Worm (Caenorhabditis elegans) whole organism, L1 larva: ENCODE results near the gene C47E12.11.

Source experiments
- F16B12.6 ChIP-seq: fragments of 150-350 bp; optimal IDR thresholded peaks from 2 replicates; lab custom pipeline; 2014; ENCODE audit warnings: missing biosample characterization, missing genetic modification characterization
- aly-2 ChIP-seq: fragments of 150-350 bp; optimal IDR thresholded peaks from 2 replicates; lab custom pipeline; 2014; ENCODE audit warnings: missing biosample characterization, missing genetic modification characterization
- blmp-1 ChIP-seq: fragments of 150-350 bp; optimal IDR thresholded peaks from 2 replicates; lab custom pipeline; 2014; ENCODE audit warnings: missing biosample characterization, missing genetic modification characterization
- ceh-82 ChIP-seq, 3 experiments: fragments of 150-350 bp in 1 of 3; sonication (generic microtip) in 2 of 3; optimal IDR thresholded peaks; 2 replicates each; lab custom pipeline; 2014 to 2017; ENCODE audit warnings: missing biosample characterization in 3 of 3, missing genetic modification characterization in 3 of 3
- dpl-1 ChIP-seq, 3 experiments: fragments of 150-350 bp in 2 of 3; sonication (generic microtip) in 1 of 3; optimal IDR thresholded peaks; 2 replicates each; lab custom pipeline; 2014 to 2017; ENCODE audit warnings: missing biosample characterization in 3 of 3, missing genetic modification characterization in 3 of 3, missing genetic modification reagents in 3 of 3
- dsc-1 ChIP-seq: sonication (generic microtip); optimal IDR thresholded peaks from 2 replicates; lab custom pipeline; 2016; ENCODE audit warnings: mild to moderate bottlenecking, missing genetic modification characterization, missing compliant biosample characterization
- efl-1 ChIP-seq, 4 experiments: fragments of 150-350 bp; optimal IDR thresholded peaks in 3 of 4; peaks in 1 of 4; 1 replicate in 1 of 4; 2 replicates in 3 of 4; lab custom pipeline; 2014; ENCODE audit warnings: missing biosample characterization in 2 of 4, missing genetic modification characterization in 2 of 4, missing genetic modification reagents in 2 of 4
- elt-2 ChIP-seq: sonication (generic microtip); optimal IDR thresholded peaks from 2 replicates; lab custom pipeline; 2016; ENCODE audit warnings: missing genetic modification characterization, mild to moderate bottlenecking, inconsistent platforms, missing compliant biosample characterization, missing genetic modification reagents
- fos-1 ChIP-seq: fragments of 150-350 bp; optimal IDR thresholded peaks from 2 replicates; lab custom pipeline; 2014; ENCODE audit warnings: missing biosample characterization, missing genetic modification characterization
- isw-1 ChIP-seq: fragments of 200-800 bp; sonication (Bioruptor generic); IDR thresholded peaks from 2 replicates; pipeline ENCODE4 v1.3.6; 2022; ENCODE audit warnings: missing genetic modification characterization, missing compliant biosample characterization
- lin-14 ChIP-seq: fragments of 200-800 bp; sonication (Bioruptor generic); optimal IDR thresholded peaks from 2 replicates; lab custom pipeline; 2018; ENCODE audit warnings: mild to moderate bottlenecking, missing genetic modification characterization, moderate library complexity, missing compliant biosample characterization
- lin-15B ChIP-seq: fragments of 150-350 bp; sonication (generic microtip); optimal IDR thresholded peaks from 3 replicates; lab custom pipeline; 2014; ENCODE audit warnings: missing biosample characterization, missing genetic modification characterization
- lin-35 ChIP-seq, 2 experiments: fragments of 150-350 bp; optimal IDR thresholded peaks; 2 replicates each; lab custom pipeline; 2014; ENCODE audit warnings: missing biosample characterization in 2 of 2, missing genetic modification characterization in 2 of 2, missing genetic modification reagents in 2 of 2
- lin-39 ChIP-seq: fragments of 150-350 bp; optimal IDR thresholded peaks from 2 replicates; lab custom pipeline; 2014; ENCODE audit warnings: missing biosample characterization, missing genetic modification reagents, missing genetic modification characterization
- lir-3 ChIP-seq: sonication (generic microtip); optimal IDR thresholded peaks from 2 replicates; lab custom pipeline; 2016; ENCODE audit warnings: mild to moderate bottlenecking, missing genetic modification characterization, moderate library complexity, missing compliant biosample characterization; ENCODE audit not compliant: poor library complexity
- lsy-2 ChIP-seq, 2 experiments: fragments of 150-350 bp; optimal IDR thresholded peaks; 2 replicates each; lab custom pipeline; 2014; ENCODE audit warnings: missing biosample characterization in 2 of 2, missing genetic modification characterization in 2 of 2
- mdl-1 ChIP-seq, 2 experiments: fragments of 150-350 bp; optimal IDR thresholded peaks; 2 replicates each; lab custom pipeline; 2014 to 2017; ENCODE audit warnings: missing biosample characterization in 2 of 2, missing genetic modification characterization in 2 of 2, inconsistent platforms in 1 of 2
- mep-1 ChIP-seq: fragments of 150-350 bp; optimal IDR thresholded peaks from 2 replicates; lab custom pipeline; 2014; ENCODE audit warnings: missing biosample characterization, missing genetic modification characterization
- nhr-19 ChIP-seq: fragments of 200-800 bp; sonication (Bioruptor generic); conservative IDR thresholded peaks from 2 replicates; pipeline ENCODE4 v1.3.6; 2022; ENCODE audit warnings: missing genetic modification characterization, missing compliant biosample characterization
- nhr-237 ChIP-seq: fragments of 150-350 bp; optimal IDR thresholded peaks from 2 replicates; lab custom pipeline; 2014; ENCODE audit warnings: missing biosample characterization, missing genetic modification characterization
- nhr-47 ChIP-seq: sonication (generic microtip); optimal IDR thresholded peaks from 2 replicates; lab custom pipeline; 2016; ENCODE audit warnings: mild to moderate bottlenecking, missing genetic modification characterization, moderate library complexity, missing compliant biosample characterization
- nhr-71 ChIP-seq: sonication (generic microtip); optimal IDR thresholded peaks from 2 replicates; lab custom pipeline; 2016; ENCODE audit warnings: mild to moderate bottlenecking, missing genetic modification characterization, moderate library complexity, missing compliant biosample characterization
- rnt-1 ChIP-seq: sonication (generic microtip); optimal IDR thresholded peaks from 2 replicates; lab custom pipeline; 2016; ENCODE audit warnings: mild to moderate bottlenecking, missing genetic modification characterization, moderate library complexity, missing compliant biosample characterization
- skn-1 ChIP-seq: fragments of 150-350 bp; optimal IDR thresholded peaks from 2 replicates; lab custom pipeline; 2014; ENCODE audit warnings: missing biosample characterization, missing genetic modification characterization
- snu-23 ChIP-seq: sonication (generic microtip); optimal IDR thresholded peaks from 2 replicates; lab custom pipeline; 2016; ENCODE audit warnings: missing genetic modification characterization, missing compliant biosample characterization
- swsn-7 ChIP-seq: sonication (generic microtip); optimal IDR thresholded peaks from 2 replicates; lab custom pipeline; 2016; ENCODE audit warnings: missing genetic modification characterization, missing compliant biosample characterization
- tbx-2 ChIP-seq: sonication (generic microtip); optimal IDR thresholded peaks from 2 replicates; lab custom pipeline; 2016; ENCODE audit warnings: missing genetic modification characterization, missing compliant biosample characterization
- unc-86 ChIP-seq: sonication (generic microtip); optimal IDR thresholded peaks from 2 replicates; lab custom pipeline; 2016; ENCODE audit warnings: missing genetic modification characterization, missing compliant biosample characterization
- xbp-1 ChIP-seq: sonication (generic microtip); optimal IDR thresholded peaks from 2 replicates; lab custom pipeline; 2016; ENCODE audit warnings: missing genetic modification characterization, missing compliant biosample characterization
- ztf-4 ChIP-seq: fragments of 150-350 bp; optimal IDR thresholded peaks from 2 replicates; lab custom pipeline; 2014; ENCODE audit warnings: missing biosample characterization, missing genetic modification characterization

The C47E12.11 gene

DNA sequence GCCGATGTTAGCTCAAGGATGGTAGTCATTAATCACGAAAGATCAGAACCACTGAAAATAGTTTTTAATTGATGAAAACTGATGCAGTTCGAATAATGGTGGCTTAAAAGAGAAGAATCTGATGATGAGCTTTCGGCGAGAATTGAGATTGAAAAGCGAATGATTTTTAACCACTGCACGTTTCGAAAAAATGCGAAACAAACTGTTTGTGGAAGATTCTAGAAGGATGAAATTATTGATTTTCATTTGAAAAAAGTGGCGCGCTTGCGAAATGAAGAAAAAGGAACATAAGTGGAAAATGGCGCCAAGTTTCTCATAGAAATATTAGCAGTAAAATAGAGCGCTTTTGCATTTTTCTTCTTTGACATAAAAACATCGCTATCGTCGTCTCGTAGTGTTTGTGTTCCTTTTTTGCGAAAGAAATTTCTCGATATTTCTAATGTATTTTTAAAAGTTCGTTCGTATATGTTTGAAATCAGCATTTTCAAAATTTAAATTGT is 25.7 kb downstream of the C47E12.11 start, which contains the start of gene uba-1 (continued):
- peak; percentile 52 for TF ChIP-seq ztf-4 (tag; lab: Kevin White, UChicago)

- no peak for TF ChIP-seq dsc-1 (tag; lab: Kevin White, UChicago)
- peak; percentile 45 for TF ChIP-seq nhr-71 (tag; lab: Kevin White, UChicago)
- no peak for TF ChIP-seq nhr-237
- TF ChIP-seq lin-39 (tag; lab: Kevin White, UChicago) = no peak
- TF ChIP-seq lsy-2 (tag; optimal IDR thresholded peaks at IDR 0.05; lab: Kevin White, UChicago) = peak; percentile 11 to 72
- peak; percentile 10 to 14 for TF ChIP-seq lin-35 (GFP tag; optimal IDR thresholded peaks at IDR 0.05; lab: Kevin White, UChicago)
- peak; percentile 10 for TF ChIP-seq xbp-1 (tag; lab: Kevin White, UChicago)
- TF ChIP-seq dpl-1 (GFP tag; optimal IDR thresholded peaks at IDR 0.05; lab: Kevin White, UChicago) = peak in 1 of 3 experiments; percentile 41
- no peak for TF ChIP-seq tbx-2 (tag; lab: Kevin White, UChicago)
- no peak for TF ChIP-seq efl-1 (optimal IDR thresholded peaks at IDR 0.05; lab: Kevin White, UChicago)
- peak in 1 of 2 experiments; percentile 28 for TF ChIP-seq efl-1 (GFP tag; optimal IDR thresholded peaks at IDR 0.05 in 1 of 2; lab: Kevin White, UChicago)
- peak; percentile 88 for TF ChIP-seq nhr-19 (GFP tag; lab: Robert Waterston, UW)
- TF ChIP-seq mep-1 = peak; percentile 46
- TF ChIP-seq elt-2 (tag; lab: Kevin White, UChicago) = peak; percentile 20
- TF ChIP-seq nhr-47 = peak; percentile 22
- TF ChIP-seq rnt-1 (tag; lab: Kevin White, UChicago) = peak; percentile 12
- peak; percentile 78 for TF ChIP-seq F16B12.6 (tag; lab: Kevin White, UChicago)
- TF ChIP-seq mdl-1 (tag; optimal IDR thresholded peaks at IDR 0.05; lab: Kevin White, UChicago) = peak in 1 of 2 experiments; percentile 28
- peak; percentile 25 for TF ChIP-seq blmp-1 (tag; lab: Kevin White, UChicago)
- peak; percentile 26 for TF ChIP-seq snu-23 (GFP tag; lab: Kevin White, UChicago)
Measured at ce11 chrIV:9998487-9999218, 29.5 kb downstream of the C47E12.11 start, which contains the start of gene pyp-1. pyp-1 (minus strand) TSS chrIV:9998925.

DNA sequence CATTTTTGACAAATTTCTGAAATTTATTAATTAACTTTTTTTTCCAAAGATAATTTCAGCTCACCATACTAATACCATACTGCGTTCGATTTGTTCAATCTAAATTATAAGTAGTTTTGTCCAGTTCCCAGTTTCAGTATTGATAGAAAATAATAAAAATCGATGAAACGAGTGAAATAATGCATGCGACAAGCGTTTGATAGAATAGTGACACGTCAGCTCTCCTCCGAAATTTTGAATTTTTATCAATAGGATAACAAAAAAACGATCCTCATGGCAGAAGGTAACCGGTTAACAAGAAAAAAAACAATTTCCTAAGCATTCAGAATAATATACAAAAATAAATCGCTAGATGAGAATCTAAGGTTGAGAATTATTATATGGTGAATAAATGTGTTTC is 32.5 kb downstream of the C47E12.11 start, which contains the start of gene C47E12.3:
TSS of gene C47E12.3 (minus strand) at position 101 of the 400 bp plus-strand sequence.
- TF ChIP-seq blmp-1 (tag; lab: Kevin White, UChicago) (no peak), aly-2 (tag; lab: Kevin White, UChicago) (no peak), skn-1 (no peak), isw-1 (GFP tag; lab: Robert Waterston, UW) (no peak), swsn-7 (no peak), unc-86 (tag; lab: Kevin White, UChicago) (no peak)

DNA sequence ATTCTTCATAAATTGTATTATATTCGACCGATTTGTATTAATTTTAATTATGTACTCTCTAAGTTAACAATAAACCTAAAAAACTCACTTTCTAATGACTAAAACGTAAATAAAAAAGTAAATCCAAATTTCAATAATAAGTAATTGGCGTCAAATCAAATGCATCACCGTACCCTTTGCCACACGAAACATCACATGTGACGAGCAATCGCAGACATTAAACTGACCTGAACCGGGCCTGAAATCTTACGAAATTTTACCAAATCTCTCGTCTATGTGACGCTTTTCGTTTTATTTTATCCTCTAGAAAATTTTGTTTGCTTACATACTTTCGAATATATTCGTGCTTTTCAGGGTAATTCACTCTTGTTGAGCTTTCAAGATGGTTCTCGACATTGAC is 34.2 kb downstream of the C47E12.11 start, which contains the start of the genes C47E12.2 and sars-1:
TSS of gene C47E12.2 (minus strand) at position 131 of the 400 bp plus-strand sequence.
TSS of gene sars-1 (plus strand) at position 355 of the 400 bp plus-strand sequence.
- TF ChIP-seq fos-1 (tag; lab: Kevin White, UChicago) = no peak
- TF ChIP-seq lin-35 (GFP tag; optimal IDR thresholded peaks at IDR 0.05; lab: Kevin White, UChicago) = peak; percentile 31 to 47
- TF ChIP-seq snu-23 (GFP tag; lab: Kevin White, UChicago) = peak; percentile 37
- no peak for TF ChIP-seq swsn-7
- no peak for TF ChIP-seq lin-14
- peak; percentile 82 for TF ChIP-seq skn-1
- peak; percentile 81 to 96 for TF ChIP-seq lsy-2 (tag; optimal IDR thresholded peaks at IDR 0.05; lab: Kevin White, UChicago)
- TF ChIP-seq ceh-82 (tag; optimal IDR thresholded peaks at IDR 0.05; lab: Kevin White, UChicago) = peak in 1 of 3 experiments; percentile 24
- peak in 2 of 3 experiments; percentile 11 to 46 for TF ChIP-seq dpl-1 (GFP tag; optimal IDR thresholded peaks at IDR 0.05; lab: Kevin White, UChicago)
- TF ChIP-seq mdl-1 (tag; optimal IDR thresholded peaks at IDR 0.05; lab: Kevin White, UChicago) = peak in 1 of 2 experiments; percentile 12
- peak; percentile 87 for TF ChIP-seq F16B12.6 (tag; lab: Kevin White, UChicago)
- no peak for TF ChIP-seq lir-3 (tag; lab: Kevin White, UChicago)
- peak; percentile 20 for TF ChIP-seq lin-15B (tag; lab: Kevin White, UChicago)
- TF ChIP-seq nhr-71 (tag; lab: Kevin White, UChicago) = peak; percentile 9
- TF ChIP-seq nhr-47 = peak; percentile 22
- peak; percentile 37 to 44 for TF ChIP-seq efl-1 (optimal IDR thresholded peaks at IDR 0.05; lab: Kevin White, UChicago)
- peak; percentile 27 to 94 for TF ChIP-seq efl-1 (GFP tag; optimal IDR thresholded peaks at IDR 0.05 in 1 of 2; lab: Kevin White, UChicago)
